Worm (Caenorhabditis elegans): ENCODE results near the gene C50F4.6.
A peak's percentile ranks its signal among the peaks of the same experiment; 100 is the strongest.

C50F4.6 gene

ce11 chrV:9541506-9541905 is 4.4 kb upstream of the C50F4.6 start, which contains the start of gene C50F4.16:
C50F4.16 (minus strand) TSS chrV:9541606.
- TF ChIP-seq flh-1 (GFP tag; optimal IDR thresholded peaks at IDR 0.05) (no peak), mep-1 (tag; optimal IDR thresholded peaks at IDR 0.05) (no peak), hlh-1 (tag; optimal IDR thresholded peaks at IDR 0.05) (no peak), ztf-11 (tag; optimal IDR thresholded peaks at IDR 0.05) (no peak), elt-3 (tag; optimal IDR thresholded peaks at IDR 0.05) (no peak), pha-4 (tag; optimal IDR thresholded peaks at IDR 0.05) (no peak), elt-1 (tag; optimal IDR thresholded peaks at IDR 0.05; ENCODE audit: borderline replicate concordance, insufficient read depth) (no peak), bed-3 (GFP tag; optimal IDR thresholded peaks at IDR 0.05) (no peak), lsy-2 (tag; optimal IDR thresholded peaks at IDR 0.05) (no peak), nhr-12 (tag; optimal IDR thresholded peaks at IDR 0.05) (no peak), sem-2 (GFP tag; optimal IDR thresholded peaks at IDR 0.05) (no peak), ceh-83 (GFP tag; optimal IDR thresholded peaks at IDR 0.05) (no peak), snpc-4 (tag; optimal IDR thresholded peaks at IDR 0.05) (no peak)

ce11 chrV:9544176-9544632 is 1.7 kb upstream of the C50F4.6 start, which contains the start of gene mdf-1:
mdf-1 (minus strand) TSS chrV:9544226.
- TF ChIP-seq ceh-83 (GFP tag; optimal IDR thresholded peaks at IDR 0.05), result no peak
- no peak for TF ChIP-seq lin-32 (GFP tag; optimal IDR thresholded peaks at IDR 0.05)
- peak; percentile 71 for TF ChIP-seq lin-13 (tag; optimal IDR thresholded peaks at IDR 0.05)
- TF ChIP-seq sptf-1 (tag; optimal IDR thresholded peaks at IDR 0.05), result peak; percentile 70
- peak; percentile 23 for TF ChIP-seq unc-62 (GFP tag; optimal IDR thresholded peaks at IDR 0.05)
- no peak for TF ChIP-seq tbx-8 (GFP tag; optimal IDR thresholded peaks at IDR 0.05)
- no peak for TF ChIP-seq snpc-4 (tag; optimal IDR thresholded peaks at IDR 0.05)
- TF ChIP-seq unc-39 (tag; optimal IDR thresholded peaks at IDR 0.05), result no peak
- TF ChIP-seq M03D4.4 (tag; optimal IDR thresholded peaks at IDR 0.05), result peak; percentile 54
- TF ChIP-seq unc-120 (tag; optimal IDR thresholded peaks at IDR 0.05; ENCODE audit: poor library complexity, severe bottlenecking), result no peak
- TF ChIP-seq nhr-28 (tag; optimal IDR thresholded peaks at IDR 0.05), result no peak
- TF ChIP-seq mls-2 (tag; optimal IDR thresholded peaks at IDR 0.05), result peak; percentile 35
- TF ChIP-seq mab-5 (tag; optimal IDR thresholded peaks at IDR 0.05), result no peak
- peak; percentile 57 for TF ChIP-seq pha-4 (tag; optimal IDR thresholded peaks at IDR 0.05)
- no peak for TF ChIP-seq ztf-11 (tag; optimal IDR thresholded peaks at IDR 0.05)
- TF ChIP-seq sem-2 (GFP tag; optimal IDR thresholded peaks at IDR 0.05), result no peak
- peak; percentile 49 for TF ChIP-seq ces-1 (GFP tag; optimal IDR thresholded peaks at IDR 0.05)
- TF ChIP-seq mep-1 (tag; optimal IDR thresholded peaks at IDR 0.05), result peak; percentile 83
- TF ChIP-seq ceh-43 (GFP tag; optimal IDR thresholded peaks at IDR 0.05), result peak; percentile 16
- no peak for TF ChIP-seq drap-1 (GFP tag; optimal IDR thresholded peaks at IDR 0.05)
- no peak for TF ChIP-seq flh-1 (GFP tag; optimal IDR thresholded peaks at IDR 0.05)
- no peak for TF ChIP-seq bed-3 (GFP tag; optimal IDR thresholded peaks at IDR 0.05)
- TF ChIP-seq lsy-2 (tag; optimal IDR thresholded peaks at IDR 0.05), result peak; percentile 61
- TF ChIP-seq nhr-2 (tag; optimal IDR thresholded peaks at IDR 0.05), result no peak
- no peak for TF ChIP-seq zip-8 (tag; optimal IDR thresholded peaks at IDR 0.05)
- peak; percentile 71 for TF ChIP-seq nhr-237 (tag; optimal IDR thresholded peaks at IDR 0.05)
- TF ChIP-seq ceh-39 (tag; optimal IDR thresholded peaks at IDR 0.05), result peak; percentile 29
- TF ChIP-seq ham-2 (GFP tag; optimal IDR thresholded peaks at IDR 0.05), result no peak
- TF ChIP-seq hlh-1 (tag; optimal IDR thresholded peaks at IDR 0.05), result peak; percentile 44
- no peak for TF ChIP-seq elt-3 (tag; optimal IDR thresholded peaks at IDR 0.05)
- TF ChIP-seq nhr-12 (tag; optimal IDR thresholded peaks at IDR 0.05), result no peak
- no peak for TF ChIP-seq nhr-76 (tag; optimal IDR thresholded peaks at IDR 0.05)
- TF ChIP-seq elt-1 (tag; optimal IDR thresholded peaks at IDR 0.05; ENCODE audit: borderline replicate concordance, insufficient read depth), result peak; percentile 10
- TF ChIP-seq blmp-1 (tag; optimal IDR thresholded peaks at IDR 0.05), result no peak
- peak; percentile 12 for TF ChIP-seq cnd-1 (tag; optimal IDR thresholded peaks at IDR 0.05)

DNA sequence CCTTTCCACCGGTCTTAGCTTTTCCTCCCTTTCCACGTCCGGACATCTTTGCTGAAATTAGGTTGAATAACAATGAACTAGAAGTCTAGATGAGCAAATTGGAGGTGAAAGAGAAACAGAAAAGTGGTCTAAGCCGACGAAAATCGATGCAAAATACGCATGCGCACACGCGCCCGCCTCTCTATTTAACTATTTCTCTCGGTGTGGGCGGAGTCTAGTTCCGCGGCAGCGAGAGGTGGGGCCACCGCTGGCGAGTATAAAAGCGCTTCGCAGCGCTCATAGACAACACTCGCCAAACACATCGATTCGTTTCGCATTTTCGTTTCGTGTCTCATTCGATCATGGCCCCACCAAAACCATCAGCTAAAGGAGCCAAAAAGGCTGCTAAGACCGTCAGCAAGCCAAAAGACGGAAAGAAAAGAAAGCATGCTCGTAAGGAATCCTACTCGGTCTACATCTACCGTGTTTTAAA is 618 bp upstream of the C50F4.6 start, which contains the start of the genes his-35 and his-41:
his-35 (minus strand) TSS at position 51 of the 472 bp plus-strand sequence.
his-41 (plus strand) TSS at position 299 of the 472 bp plus-strand sequence.
- TF ChIP-seq ces-1 (GFP tag; optimal IDR thresholded peaks at IDR 0.05), result peak; percentile 26
- no peak for TF ChIP-seq mep-1 (tag; optimal IDR thresholded peaks at IDR 0.05)
- TF ChIP-seq pha-4 (tag; optimal IDR thresholded peaks at IDR 0.05), result peak; percentile 32
- no peak for TF ChIP-seq unc-62 (GFP tag; optimal IDR thresholded peaks at IDR 0.05)
